Fruit fly (Drosophila melanogaster) whole organism, wandering third instar larva: ENCODE measurements around the gene CG7656.

ENCODE experiments used
- Dfd ChIP-seq: fragments of >200 bp; optimal IDR thresholded peaks from 2 replicates; lab custom pipeline; 2017; ENCODE audit warnings: missing biosample characterization, missing genetic modification characterization
- GATAd ChIP-seq: sonication (Bioruptor generic); optimal IDR thresholded peaks from 2 replicates; lab custom pipeline; 2016; ENCODE audit warnings: missing biosample characterization, missing genetic modification characterization
- Jra ChIP-seq: sonication (Bioruptor generic); optimal IDR thresholded peaks from 2 replicates; lab custom pipeline; 2016; ENCODE audit warnings: missing biosample characterization, missing genetic modification characterization
- dl ChIP-seq, 2 experiments: fragments of 175-275, 200-275 bp in 1 of 2; fragments of 200-275 bp in 1 of 2; sonication (Bioruptor generic); optimal IDR thresholded peaks; lab custom pipeline; 2018; ENCODE audit warnings: mild to moderate bottlenecking in 2 of 2, missing biosample characterization in 2 of 2, missing genetic modification characterization in 2 of 2, moderate library complexity in 2 of 2; ENCODE audit not compliant: partially characterized antibody in 2 of 2, insufficient read depth in 1 of 2
- dmrt93B ChIP-seq: fragments of 200-800 bp; sonication (Bioruptor generic); optimal IDR thresholded peaks from 2 replicates; lab custom pipeline; 2018; ENCODE audit warnings: missing biosample characterization, mild to moderate bottlenecking, missing genetic modification characterization
- h ChIP-seq: fragments of 200-800 bp; sonication (Bioruptor generic); optimal IDR thresholded peaks from 3 replicates; lab custom pipeline; 2016; ENCODE audit warnings: missing biosample characterization, mild to moderate bottlenecking, missing genetic modification characterization
- jim ChIP-seq: fragments of 175-275, 200-325 bp; sonication (Bioruptor generic); optimal IDR thresholded peaks from 2 replicates; lab custom pipeline; 2016; ENCODE audit warnings: missing biosample characterization, mild to moderate bottlenecking, missing genetic modification characterization
- psq ChIP-seq: fragments of 200-800 bp; sonication (Bioruptor generic); optimal IDR thresholded peaks from 3 replicates; lab custom pipeline; 2017; ENCODE audit warnings: missing biosample characterization, mild to moderate bottlenecking, missing genetic modification characterization, moderate library complexity
- rgr ChIP-seq: fragments of 200-800 bp; sonication (Bioruptor generic); optimal IDR thresholded peaks from 3 replicates; lab custom pipeline; 2016; ENCODE audit warnings: missing biosample characterization, mild to moderate bottlenecking, missing genetic modification characterization
- usp ChIP-seq: fragments of >200 bp; optimal IDR thresholded peaks from 2 replicates; lab custom pipeline; 2017; ENCODE audit warnings: missing biosample characterization, missing genetic modification characterization

DNA sequence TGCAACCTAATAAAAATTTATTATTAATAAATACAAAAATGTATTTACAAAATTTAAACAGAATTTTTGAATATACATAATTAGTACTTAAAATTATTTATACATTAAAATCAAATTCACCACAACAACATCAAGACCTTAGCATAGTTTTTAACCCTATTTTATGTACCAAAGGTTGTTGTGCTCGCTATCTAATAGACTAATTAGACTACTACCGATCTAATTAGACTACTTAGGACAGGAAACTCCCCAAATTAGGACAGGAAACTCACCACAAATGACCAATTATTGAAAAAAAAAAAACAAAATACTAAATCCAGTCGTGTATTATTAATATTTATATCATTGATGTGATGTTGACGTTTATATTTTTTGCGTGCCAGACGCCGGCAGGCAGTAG is 49.0 kb upstream of the CG7656 start:
- TF ChIP-seq dl (GFP tag; optimal IDR thresholded peaks at IDR 0.05; lab: Kevin White, UChicago; ENCODE audit: insufficient read depth in 1 of 2, partially characterized antibody in 2 of 2) = no peak
- TF ChIP-seq Dfd = no peak
- TF ChIP-seq h = no peak
- no peak for TF ChIP-seq dmrt93B (GFP tag; lab: Kevin White, UChicago)
- TF ChIP-seq GATAd (GFP tag; lab: Kevin White, UChicago) = no peak
- TF ChIP-seq Jra (GFP tag; lab: Kevin White, UChicago) = no peak
- TF ChIP-seq jim (GFP tag; lab: Kevin White, UChicago) = no peak
- no peak for TF ChIP-seq usp (GFP tag; lab: Kevin White, UChicago)
- no peak for TF ChIP-seq psq (GFP tag; lab: Kevin White, UChicago)
- no peak for TF ChIP-seq rgr (GFP tag; lab: Kevin White, UChicago)
